Worm (Caenorhabditis elegans): ENCODE data around the gene acr-3.

The acr-3 gene

DNA sequence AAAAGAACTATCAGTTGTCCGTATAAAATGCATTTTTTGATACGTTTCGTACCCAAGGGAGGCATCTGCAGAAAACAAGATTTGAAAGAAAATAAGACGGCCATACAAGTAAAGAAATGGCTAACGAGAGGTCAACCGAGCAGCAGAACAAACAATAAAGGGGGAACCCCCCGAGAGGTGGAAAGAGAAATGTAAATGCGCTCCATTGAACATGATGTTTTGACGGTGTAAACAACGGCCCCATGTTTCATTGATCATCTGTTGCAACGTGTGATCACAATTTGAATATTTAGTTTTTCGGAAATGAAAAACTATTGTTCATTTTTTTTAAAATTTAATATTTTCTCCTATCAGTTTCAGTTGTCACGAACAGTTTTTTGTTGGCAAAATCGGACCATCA, 20.3 kb downstream of the acr-3 start, which contains the start of gene K11G12.6 (continued):
- TF ChIP-seq Y116A8C.19 (tag; optimal IDR thresholded peaks at IDR 0.05; ENCODE audit: borderline replicate concordance) (no peak), C16A3.4 (tag; optimal IDR thresholded peaks at IDR 0.05) (peak; percentile 10), elt-3 (tag; optimal IDR thresholded peaks at IDR 0.05) (no peak), mep-1 (tag; optimal IDR thresholded peaks at IDR 0.05) (peak; percentile 54), C34B4.2 (tag; optimal IDR thresholded peaks at IDR 0.05) (no peak)

DNA sequence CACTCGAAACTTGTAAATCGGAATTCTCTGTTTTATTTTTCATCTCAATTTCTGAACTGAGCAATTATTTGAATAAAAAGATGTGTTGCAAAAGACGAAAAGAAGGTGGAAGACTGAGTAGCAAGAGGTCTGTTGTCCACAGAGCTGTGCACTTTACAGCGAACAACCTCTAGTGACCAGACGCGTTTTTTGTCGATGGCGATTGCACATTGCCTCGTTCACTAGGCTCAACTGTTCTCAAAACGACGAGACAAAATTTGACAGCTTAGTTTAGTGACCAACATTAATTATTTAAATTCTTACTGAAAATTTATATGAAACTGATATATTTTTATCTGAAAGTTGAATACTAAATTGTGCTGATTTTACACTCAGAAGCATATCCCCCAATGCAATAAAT, 23.9 kb downstream of the acr-3 start, which contains the start of gene R03E9.2:
R03E9.2 (minus strand) TSS at position 101 of the 400 bp plus-strand sequence.
- no peak for TF ChIP-seq sup-37 (GFP tag; optimal IDR thresholded peaks at IDR 0.05)
- TF ChIP-seq lin-35 (GFP tag; optimal IDR thresholded peaks at IDR 0.05) = no peak
- TF ChIP-seq mef-2 (tag; optimal IDR thresholded peaks at IDR 0.05) = no peak
- TF ChIP-seq nhr-77 (tag; optimal IDR thresholded peaks at IDR 0.05) = no peak
- no peak for TF ChIP-seq nhr-84 (tag; optimal IDR thresholded peaks at IDR 0.05)
- TF ChIP-seq aha-1 (tag; optimal IDR thresholded peaks at IDR 0.05) = no peak
- TF ChIP-seq sptf-1 (tag; optimal IDR thresholded peaks at IDR 0.05) = no peak

DNA sequence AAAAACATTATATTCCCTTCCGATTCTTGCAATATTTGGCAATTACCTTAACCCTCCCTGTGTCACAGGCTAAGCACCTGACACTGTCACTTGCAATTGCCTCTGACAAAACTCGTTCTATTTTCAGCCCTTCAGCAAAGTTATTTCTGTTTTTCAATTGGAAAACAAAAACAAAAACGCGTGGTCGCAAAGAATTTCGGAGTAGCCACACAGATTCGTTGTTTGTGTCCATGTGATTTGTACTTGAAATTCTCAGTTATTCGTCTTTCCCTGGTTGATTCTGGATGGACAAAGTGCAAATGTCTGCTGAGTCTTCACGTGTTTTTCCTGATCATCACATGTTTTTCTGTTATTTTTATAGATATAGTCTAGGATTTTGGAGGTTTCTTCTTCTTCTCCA, 26.2 kb downstream of the acr-3 start:
- TF ChIP-seq F16B12.6 (tag; optimal IDR thresholded peaks at IDR 0.05) (no peak), lir-3 (tag; optimal IDR thresholded peaks at IDR 0.05; ENCODE audit: poor library complexity) (peak; percentile 36), pqm-1 (tag; optimal IDR thresholded peaks at IDR 0.05) (no peak), ceh-63 (GFP tag; optimal IDR thresholded peaks at IDR 0.05) (no peak), nhr-237 (tag; optimal IDR thresholded peaks at IDR 0.05) (no peak), efl-3 (GFP tag; optimal IDR thresholded peaks at IDR 0.05) (no peak), skn-1 (tag; optimal IDR thresholded peaks at IDR 0.05) (no peak), ceh-90 (tag; optimal IDR thresholded peaks at IDR 0.05) (no peak), aly-2 (tag; optimal IDR thresholded peaks at IDR 0.05) (no peak), C16A3.4 (tag; optimal IDR thresholded peaks at IDR 0.05) (peak; percentile 39), lin-15B (tag; optimal IDR thresholded peaks at IDR 0.05) (no peak), fkh-10 (GFP tag; optimal IDR thresholded peaks at IDR 0.05) (no peak), unc-130 (tag; optimal IDR thresholded peaks at IDR 0.05) (peak; percentile 76), tlp-1 (tag; optimal IDR thresholded peaks at IDR 0.05) (no peak), Y116A8C.19 (tag; optimal IDR thresholded peaks at IDR 0.05; ENCODE audit: borderline replicate concordance) (no peak), mab-9 (GFP tag; IDR thresholded peaks at IDR 0.05) (no peak), ceh-88 (GFP tag; IDR thresholded peaks at IDR 0.05) (no peak), egl-27 (tag; optimal IDR thresholded peaks at IDR 0.05) (no peak), dpl-1 (GFP tag; optimal IDR thresholded peaks at IDR 0.05) (peak in 1 of 3 experiments; percentile 29), unc-62 (GFP tag; optimal IDR thresholded peaks at IDR 0.05) (no peak), nhr-71 (tag; optimal IDR thresholded peaks at IDR 0.05) (peak; percentile 88), lin-35 (GFP tag; optimal IDR thresholded peaks at IDR 0.05) (peak in 1 of 2 experiments; percentile 71), dsc-1 (tag; optimal IDR thresholded peaks at IDR 0.05) (no peak), ceh-8 (GFP tag; optimal IDR thresholded peaks at IDR 0.05) (no peak), unc-98 (GFP tag; IDR thresholded peaks at IDR 0.05) (no peak), sox-4 (tag; optimal IDR thresholded peaks at IDR 0.05) (no peak), ztf-11 (tag; optimal IDR thresholded peaks at IDR 0.05) (no peak), ets-5 (GFP tag; IDR thresholded peaks at IDR 0.05) (no peak), sptf-1 (tag; optimal IDR thresholded peaks at IDR 0.05) (no peak), alr-1 (tag; optimal IDR thresholded peaks at IDR 0.05; ENCODE audit: borderline replicate concordance) (no peak), ces-1 (GFP tag; optimal IDR thresholded peaks at IDR 0.05) (no peak), hlh-4 (tag; optimal IDR thresholded peaks at IDR 0.05) (no peak), aha-1 (tag; optimal IDR thresholded peaks at IDR 0.05) (no peak), xbp-1 (tag; optimal IDR thresholded peaks at IDR 0.05) (peak; percentile 39), vab-15 (tag; optimal IDR thresholded peaks at IDR 0.05) (peak; percentile 69), lin-13 (GFP tag; optimal IDR thresholded peaks at IDR 0.05) (peak; percentile 29), hlh-17 (GFP tag; optimal IDR thresholded peaks at IDR 0.05; ENCODE audit: borderline replicate concordance) (no peak), nhr-20 (tag; optimal IDR thresholded peaks at IDR 0.05) (peak; percentile 77), lsy-2 (tag; optimal IDR thresholded peaks at IDR 0.05) (peak; percentile 36 to 77), nhr-84 (tag; optimal IDR thresholded peaks at IDR 0.05) (peak; percentile 65), lin-14 (GFP tag; optimal IDR thresholded peaks at IDR 0.05) (peak; percentile 80), zip-4 (GFP tag; optimal IDR thresholded peaks at IDR 0.05) (no peak)

All from whole organism, L1 larva.